ENCODE assay signal across 1 fruit fly cellular context in the genomic region with DNA sequence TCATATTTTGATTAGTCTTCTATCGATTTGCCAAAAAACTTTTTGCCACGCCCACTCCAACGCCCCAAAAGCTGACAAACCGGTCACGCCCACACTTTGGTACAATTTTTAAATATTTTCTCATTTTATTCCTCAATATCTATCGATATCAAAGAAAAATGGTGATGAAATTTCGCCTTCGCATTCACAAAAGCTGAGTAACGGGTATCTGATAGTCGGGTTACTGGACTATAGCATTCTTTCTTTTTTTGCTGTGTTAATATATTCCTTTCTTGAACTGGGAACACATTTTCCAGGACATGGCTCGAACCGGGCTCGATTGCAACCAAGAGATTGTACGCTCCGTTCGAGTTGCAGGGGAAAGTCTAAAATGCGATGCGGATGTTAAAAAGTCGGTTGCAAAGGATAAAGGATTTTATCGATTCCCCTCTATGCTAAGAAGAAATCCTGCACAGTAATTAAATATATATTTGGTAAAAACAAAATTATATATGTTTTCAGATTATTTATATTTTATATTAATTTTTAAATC.
A peak's percentile ranks its signal among the peaks of the same experiment; 100 is the strongest.
TF ChIP-seq lines count a peak whose summit lies in the region.

No protein-coding gene starts in this region.

TF ChIP-seq in whole organism, embryonic, 481 proteins besides CTCF, POLR2A, EP300 and RAD21 (continued from another document):
- TF ChIP-seq CG1233 (GFP tag; optimal IDR thresholded peaks at IDR 0.05; lab: Kevin White, UChicago) (no peak), sisA (GFP tag; IDR thresholded peaks at IDR 0.05; lab: Robert Waterston, UW) (no peak), CG16813 (GFP tag; IDR thresholded peaks at IDR 0.05; lab: Robert Waterston, UW; ENCODE audit: partially characterized antibody) (peak; percentile 75), sna (GFP tag; IDR thresholded peaks at IDR 0.05; lab: Robert Waterston, UW; ENCODE audit: partially characterized antibody) (peak; percentile 37), CG14667 (GFP tag; IDR thresholded peaks at IDR 0.05; lab: Robert Waterston, UW) (no peak), CG17568 (GFP tag; optimal IDR thresholded peaks at IDR 0.05; lab: Kevin White, UChicago) (no peak), al (GFP tag; IDR thresholded peaks at IDR 0.05; lab: Robert Waterston, UW) (no peak), ato (GFP tag; IDR thresholded peaks at IDR 0.05; lab: Robert Waterston, UW; ENCODE audit: partially characterized antibody) (peak; percentile 38; the same call in 1 of the 2 replicates), bbx (GFP tag; IDR thresholded peaks at IDR 0.05; lab: Robert Waterston, UW; ENCODE audit: partially characterized antibody) (peak; percentile 38; the same call in 1 of the 2 replicates), CG5180 (GFP tag; optimal IDR thresholded peaks at IDR 0.05; lab: Kevin White, UChicago) (peak; percentile 96), D19B (GFP tag; optimal IDR thresholded peaks at IDR 0.05; lab: Kevin White, UChicago) (peak; percentile 59)
TF ChIP-seq in whole organism, embryonic: peak in this region for 24.
